Fruit fly (Drosophila melanogaster): Measurements from ENCODE around the gene RhoGAP19D.

The RhoGAP19D gene

dm6 chrX:20502252-20502651, 8.2 kb downstream of the RhoGAP19D start:
- TF ChIP-seq CTCF (optimal IDR thresholded peaks at IDR 0.05) (no peak), CG8478 (optimal IDR thresholded peaks at IDR 0.05) (no peak)

- TF ChIP-seq CG8478 (optimal IDR thresholded peaks at IDR 0.05) (no peak), CTCF (optimal IDR thresholded peaks at IDR 0.05) (no peak)
Observed at dm6 chrX:20501640-20502039, 8.9 kb downstream of the RhoGAP19D start.

- TF ChIP-seq CTCF (optimal IDR thresholded peaks at IDR 0.05) (no peak), CG8478 (optimal IDR thresholded peaks at IDR 0.05) (no peak)
Observed at dm6 chrX:20501040-20501609, 9.4 kb downstream of the RhoGAP19D start.

- TF ChIP-seq CTCF (optimal IDR thresholded peaks at IDR 0.05) (no peak), CG8478 (optimal IDR thresholded peaks at IDR 0.05) (no peak)
Observed at dm6 chrX:20499802-20500201, 10.7 kb downstream of the RhoGAP19D start.

dm6 chrX:20498989-20499388, 11.5 kb downstream of the RhoGAP19D start:
- TF ChIP-seq CTCF (optimal IDR thresholded peaks at IDR 0.05), result no peak
- no peak for TF ChIP-seq CG8478 (optimal IDR thresholded peaks at IDR 0.05)

dm6 chrX:20495767-20496656, 14.5 kb downstream of the RhoGAP19D start:
- TF ChIP-seq CG8478 (optimal IDR thresholded peaks at IDR 0.05) (no peak), CTCF (optimal IDR thresholded peaks at IDR 0.05) (no peak)

- TF ChIP-seq CG8478 (optimal IDR thresholded peaks at IDR 0.05) (no peak), CTCF (optimal IDR thresholded peaks at IDR 0.05) (no peak)
Observed at dm6 chrX:20495117-20495516, 15.4 kb downstream of the RhoGAP19D start.

dm6 chrX:20492672-20493071, 17.8 kb downstream of the RhoGAP19D start:
- TF ChIP-seq CTCF (optimal IDR thresholded peaks at IDR 0.05) (no peak), CG8478 (optimal IDR thresholded peaks at IDR 0.05) (no peak)

dm6 chrX:20490883-20491282, 19.6 kb downstream of the RhoGAP19D start:
- TF ChIP-seq CTCF (optimal IDR thresholded peaks at IDR 0.05), result no peak

dm6 chrX:20489995-20490393, 20.5 kb downstream of the RhoGAP19D start:
- TF ChIP-seq CG8478 (optimal IDR thresholded peaks at IDR 0.05) (no peak), CTCF (optimal IDR thresholded peaks at IDR 0.05) (no peak)

dm6 chrX:20489382-20489994, 21.0 kb downstream of the RhoGAP19D start:
- no peak for TF ChIP-seq CG8478 (optimal IDR thresholded peaks at IDR 0.05)
- TF ChIP-seq CTCF (optimal IDR thresholded peaks at IDR 0.05), result no peak

- TF ChIP-seq CG8478 (optimal IDR thresholded peaks at IDR 0.05), result no peak
- TF ChIP-seq CTCF (optimal IDR thresholded peaks at IDR 0.05), result no peak
Observed at dm6 chrX:20488701-20489122, 21.8 kb downstream of the RhoGAP19D start.

- no peak for TF ChIP-seq CTCF (optimal IDR thresholded peaks at IDR 0.05)
- TF ChIP-seq CG8478 (optimal IDR thresholded peaks at IDR 0.05), result no peak
Observed at dm6 chrX:20485880-20486279, 24.6 kb downstream of the RhoGAP19D start, which contains the start of gene CG15461. TSS of gene CG15461 (plus strand) at chrX:20486180.

- TF ChIP-seq CTCF (optimal IDR thresholded peaks at IDR 0.05) (no peak), CG8478 (optimal IDR thresholded peaks at IDR 0.05) (no peak)
Observed at dm6 chrX:20482790-20483564, 27.5 kb downstream of the RhoGAP19D start.

dm6 chrX:20481404-20481803, 29.1 kb downstream of the RhoGAP19D start:
- TF ChIP-seq CTCF (optimal IDR thresholded peaks at IDR 0.05) (no peak), CG8478 (optimal IDR thresholded peaks at IDR 0.05) (no peak)
